Fruit fly (Drosophila melanogaster): Measurements from ENCODE around the gene CG43061.
A peak's percentile ranks its signal among the peaks of the same experiment; 100 is the strongest.

- no peak for TF ChIP-seq CG7368 (GFP tag; optimal IDR thresholded peaks at IDR 0.05)
- no peak for TF ChIP-seq CG11762 (GFP tag; optimal IDR thresholded peaks at IDR 0.05; ENCODE audit: insufficient read depth)
- TF ChIP-seq Ets21C (GFP tag; optimal IDR thresholded peaks at IDR 0.05), result no peak
- no peak for TF ChIP-seq CG6854 (GFP tag; optimal IDR thresholded peaks at IDR 0.05)
- no peak for TF ChIP-seq CG6792 (GFP tag; optimal IDR thresholded peaks at IDR 0.05)
- peak; percentile 19 for TF ChIP-seq lz (GFP tag; optimal IDR thresholded peaks at IDR 0.05)
- peak; percentile 70 for TF ChIP-seq Sox14 (GFP tag; optimal IDR thresholded peaks at IDR 0.05)
- TF ChIP-seq CG34406 (GFP tag; optimal IDR thresholded peaks at IDR 0.05), result no peak
- peak; percentile 25; the same call in 1 of the 3 replicates for TF ChIP-seq CG6163 (GFP tag; IDR thresholded peaks at IDR 0.05)
- TF ChIP-seq dac (GFP tag; optimal IDR thresholded peaks at IDR 0.05), result no peak
These were observed 8.6 kb upstream of the CG43061 start, which contains the start of gene CG43060 for dm6 chr3R:8040843-8041242.
